Fruit fly (Drosophila melanogaster) whole organism, embryonic: Measurements from ENCODE around the gene CG42554.

Source experiments
- Atf-2 ChIP-seq: fragments of 200-800 bp; sonication (Bioruptor generic); optimal IDR thresholded peaks from 2 replicates; lab custom pipeline; 2016; ENCODE audit warnings: missing biosample characterization, missing genetic modification characterization
- Bteb2 ChIP-seq: fragments of 200-800 bp; sonication (Bioruptor generic); optimal IDR thresholded peaks from 2 replicates; lab custom pipeline; 2016; ENCODE audit warnings: missing biosample characterization, missing genetic modification characterization
- CG11247 ChIP-seq: fragments of 200-800 bp; sonication (Bioruptor generic); IDR thresholded peaks from 2 replicates; pipeline ENCODE4 v1.3.6; 2022; ENCODE audit warnings: missing biosample characterization, missing genetic modification characterization
- CG12942 ChIP-seq: fragments of 200-800 bp; sonication (Bioruptor generic); optimal IDR thresholded peaks from 3 replicates; lab custom pipeline; 2016; ENCODE audit warnings: missing biosample characterization, missing genetic modification characterization
- CG13775 ChIP-seq: fragments of 200-800 bp; sonication (Bioruptor generic); optimal IDR thresholded peaks from 3 replicates; lab custom pipeline; 2017; ENCODE audit warnings: missing biosample characterization, mild to moderate bottlenecking, missing genetic modification characterization
- CG14441 ChIP-seq: fragments of 200-800 bp; sonication (Bioruptor generic); IDR thresholded peaks from 2 replicates; pipeline ENCODE4 v1.3.6; 2022; ENCODE audit warnings: missing biosample characterization, missing genetic modification characterization
- CG14710 ChIP-seq: fragments of 200-800 bp; sonication (Bioruptor generic); optimal IDR thresholded peaks from 3 replicates; lab custom pipeline; 2019; ENCODE audit warnings: missing biosample characterization, mild to moderate bottlenecking, missing genetic modification characterization, moderate library complexity
- CG1603 ChIP-seq: fragments of 200-800 bp; sonication (Bioruptor generic); optimal IDR thresholded peaks from 2 replicates; lab custom pipeline; 2019; ENCODE audit warnings: missing biosample characterization, mild to moderate bottlenecking, missing genetic modification characterization, moderate library complexity
- CG17186 ChIP-seq: fragments of 200-800 bp; sonication (Bioruptor generic); optimal IDR thresholded peaks from 3 replicates; lab custom pipeline; 2017; ENCODE audit warnings: missing biosample characterization, missing genetic modification reagents, missing genetic modification characterization
- CG18262 ChIP-seq: fragments of 200-800 bp; optimal IDR thresholded peaks from 3 replicates; lab custom pipeline; 2019; ENCODE audit warnings: missing biosample characterization, mild to moderate bottlenecking, missing genetic modification characterization, moderate library complexity
- CG1832 ChIP-seq: fragments of 200-800 bp; sonication (Bioruptor generic); optimal IDR thresholded peaks from 2 replicates; lab custom pipeline; 2017; ENCODE audit warnings: missing biosample characterization, mild to moderate bottlenecking, missing genetic modification characterization, inconsistent platforms
- CG18476 ChIP-seq: fragments of 200-800 bp; sonication (Bioruptor generic); optimal IDR thresholded peaks from 2 replicates; lab custom pipeline; 2016; ENCODE audit warnings: missing biosample characterization, mild to moderate bottlenecking, missing genetic modification characterization
- CG18599 ChIP-seq: fragments of 200-800 bp; sonication (Bioruptor generic); optimal IDR thresholded peaks from 3 replicates; lab custom pipeline; 2017; ENCODE audit warnings: missing biosample characterization, missing genetic modification characterization, mild to moderate bottlenecking, moderate library complexity, missing genetic modification reagents
- CG2199 ChIP-seq: fragments of 200-800 bp; sonication (Bioruptor generic); IDR thresholded peaks from 3 replicates; pipeline ENCODE4 v1.3.6; 2022; ENCODE audit warnings: missing biosample characterization, missing genetic modification characterization
- CG30431 ChIP-seq: fragments of 200-800 bp; sonication (Bioruptor generic); optimal IDR thresholded peaks from 2 replicates; lab custom pipeline; 2017; ENCODE audit warnings: missing biosample characterization, missing genetic modification characterization
- CG31441 ChIP-seq: fragments of 200-800 bp; sonication (Bioruptor generic); IDR thresholded peaks from 2 replicates; pipeline ENCODE4 v1.3.6; 2022; ENCODE audit warnings: missing biosample characterization, missing genetic modification characterization
- CG4404 ChIP-seq: fragments of 200-800 bp; sonication (Bioruptor generic); IDR thresholded peaks from 2 replicates; pipeline ENCODE4 v1.3.6; 2022; ENCODE audit warnings: missing biosample characterization, missing genetic modification characterization
- CG5953 ChIP-seq: fragments of 200-800 bp; sonication (Bioruptor generic); IDR thresholded peaks from 2 replicates; pipeline ENCODE4 v1.3.6; 2022; ENCODE audit warnings: missing biosample characterization, missing genetic modification characterization
- CG6175 ChIP-seq: fragments of 200-800 bp; sonication (Bioruptor generic); IDR thresholded peaks from 3 replicates; pipeline ENCODE4 v1.3.6; 2022; ENCODE audit warnings: missing biosample characterization, missing genetic modification characterization
- CG7786 ChIP-seq: fragments of 200-800 bp; sonication (Bioruptor generic); optimal IDR thresholded peaks from 2 replicates; lab custom pipeline; 2016; ENCODE audit warnings: missing biosample characterization, missing genetic modification characterization
- CG9876 ChIP-seq: fragments of 200-800 bp; sonication (Bioruptor generic); optimal IDR thresholded peaks from 2 replicates; lab custom pipeline; 2016; ENCODE audit warnings: missing biosample characterization, missing genetic modification characterization
- CTCF ChIP-seq: fragments of 200-800 bp; sonication (Bioruptor generic); optimal IDR thresholded peaks from 2 replicates; lab custom pipeline; 2017; ENCODE audit warnings: missing biosample characterization, mild to moderate bottlenecking, missing genetic modification characterization, moderate library complexity
- CoRest ChIP-seq: fragments of 200-800 bp; sonication (Bioruptor generic); optimal IDR thresholded peaks from 3 replicates; lab custom pipeline; 2018; ENCODE audit warnings: missing biosample characterization, mild to moderate bottlenecking, missing genetic modification characterization, moderate library complexity
- Dad ChIP-seq: fragments of 200-800 bp; sonication (Bioruptor generic); optimal IDR thresholded peaks from 3 replicates; lab custom pipeline; 2016; ENCODE audit warnings: missing biosample characterization, missing genetic modification characterization
- Dll ChIP-seq: fragments of 200-800 bp; sonication (Bioruptor generic); IDR thresholded peaks from 4 replicates; pipeline ENCODE4 v1.3.6; 2022; ENCODE audit warnings: missing biosample characterization, missing genetic modification characterization; ENCODE audit not compliant: partially characterized antibody
- Elba2 ChIP-seq: fragments of 200-800 bp; sonication (Bioruptor generic); optimal IDR thresholded peaks from 3 replicates; lab custom pipeline; 2016; ENCODE audit warnings: missing biosample characterization, missing genetic modification characterization
- HLH4C ChIP-seq: fragments of 200-800 bp; sonication (Bioruptor generic); IDR thresholded peaks from 3 replicates; pipeline ENCODE4 v1.3.6; 2022; ENCODE audit warnings: missing biosample characterization, missing genetic modification characterization; ENCODE audit not compliant: partially characterized antibody
- HLH54F ChIP-seq: fragments of 200-800 bp; sonication (Bioruptor generic); optimal IDR thresholded peaks from 3 replicates; lab custom pipeline; 2016; ENCODE audit warnings: missing biosample characterization, missing genetic modification characterization
- Hey ChIP-seq: fragments of 200-800 bp; sonication (Bioruptor generic); optimal IDR thresholded peaks from 3 replicates; lab custom pipeline; 2018; ENCODE audit warnings: missing biosample characterization, mild to moderate bottlenecking, missing genetic modification characterization
- HmgD ChIP-seq: fragments of 200-800 bp; sonication (Bioruptor generic); optimal IDR thresholded peaks from 3 replicates; lab custom pipeline; 2016; ENCODE audit warnings: missing biosample characterization, missing genetic modification characterization
- MBD-R2 ChIP-seq: fragments of 200-800 bp; sonication (Bioruptor generic); IDR thresholded peaks from 2 replicates; pipeline ENCODE4 v1.3.6; 2022; ENCODE audit warnings: missing biosample characterization, missing genetic modification characterization
- Max ChIP-seq: fragments of 200-800 bp; sonication (Bioruptor generic); optimal IDR thresholded peaks from 2 replicates; lab custom pipeline; 2016; ENCODE audit warnings: missing biosample characterization, mild to moderate bottlenecking, missing genetic modification characterization
- Nf-YB ChIP-seq: fragments of 200-800 bp; sonication (Bioruptor generic); optimal IDR thresholded peaks from 3 replicates; lab custom pipeline; 2019; ENCODE audit warnings: missing biosample characterization, mild to moderate bottlenecking, missing genetic modification characterization, moderate library complexity
- Oaz ChIP-seq: fragments of 200-800 bp; sonication (Bioruptor generic); IDR thresholded peaks from 2 replicates; pipeline ENCODE4 v1.3.6; 2022; ENCODE audit warnings: missing biosample characterization, missing genetic modification characterization
- Poxn ChIP-seq: fragments of 200-800 bp; sonication (Bioruptor generic); IDR thresholded peaks from 2 replicates; pipeline ENCODE4 v1.3.6; 2022; ENCODE audit warnings: missing biosample characterization, missing genetic modification characterization
- ab ChIP-seq: fragments of 200-800 bp; sonication (Bioruptor generic); optimal IDR thresholded peaks from 2 replicates; lab custom pipeline; 2016; ENCODE audit warnings: missing biosample characterization, missing genetic modification characterization
- cato ChIP-seq: fragments of 200-800 bp; sonication (Bioruptor generic); optimal IDR thresholded peaks from 2 replicates; lab custom pipeline; 2016; ENCODE audit warnings: missing biosample characterization, missing genetic modification characterization, borderline replicate concordance
- dysf ChIP-seq: fragments of 200-800 bp; sonication (Bioruptor generic); IDR thresholded peaks from 3 replicates; pipeline ENCODE4 v1.3.6; 2022; ENCODE audit warnings: missing biosample characterization, missing genetic modification characterization
- ewg ChIP-seq: fragments of 200-800 bp; sonication (Bioruptor generic); optimal IDR thresholded peaks from 3 replicates; lab custom pipeline; 2017; ENCODE audit warnings: mild to moderate bottlenecking, missing biosample characterization, missing genetic modification reagents, missing genetic modification characterization
- exex ChIP-seq: fragments of 200-800 bp; sonication (Bioruptor generic); optimal IDR thresholded peaks from 4 replicates; lab custom pipeline; 2018; ENCODE audit warnings: missing biosample characterization, mild to moderate bottlenecking, missing genetic modification characterization, moderate library complexity
- gcm2 ChIP-seq: fragments of 200-800 bp; sonication (Bioruptor generic); optimal IDR thresholded peaks from 2 replicates; lab custom pipeline; 2016; ENCODE audit warnings: missing biosample characterization, missing genetic modification characterization
- hbn ChIP-seq: fragments of 200-800 bp; sonication (Bioruptor generic); IDR thresholded peaks from 2 replicates; pipeline ENCODE4 v1.3.6; 2022; ENCODE audit warnings: missing biosample characterization, missing genetic modification characterization; ENCODE audit not compliant: partially characterized antibody
- ind ChIP-seq: fragments of 200-800 bp; sonication (Bioruptor generic); optimal IDR thresholded peaks from 3 replicates; lab custom pipeline; 2016; ENCODE audit warnings: missing biosample characterization, missing genetic modification characterization
- onecut ChIP-seq: fragments of 200-800 bp; sonication (Bioruptor generic); IDR thresholded peaks from 2 replicates; pipeline ENCODE4 v1.3.6; 2022; ENCODE audit warnings: missing biosample characterization, missing genetic modification characterization
- ro ChIP-seq: fragments of 200-800 bp; sonication (Bioruptor generic); IDR thresholded peaks from 2 replicates; pipeline ENCODE4 v1.3.6; 2022; ENCODE audit warnings: missing biosample characterization, missing genetic modification characterization
- sc ChIP-seq, 3 experiments: fragments of >200 bp in 2 of 3; fragments of 200-800 bp in 1 of 3; sonication (Bioruptor generic) in 1 of 3; optimal IDR thresholded peaks; 2 replicates in 2 of 3; 3 replicates in 1 of 3; lab custom pipeline; 2017; ENCODE audit warnings: mild to moderate bottlenecking in 1 of 3, missing biosample characterization in 1 of 3, missing genetic modification characterization in 1 of 3, missing genetic modification reagents in 1 of 3
- sd ChIP-seq: fragments of 200-800 bp; sonication (Bioruptor generic); optimal IDR thresholded peaks from 3 replicates; lab custom pipeline; 2018; ENCODE audit warnings: missing biosample characterization, mild to moderate bottlenecking, missing genetic modification characterization, moderate library complexity
- sna ChIP-seq: fragments of 200-800 bp; sonication (Bioruptor generic); IDR thresholded peaks from 2 replicates; pipeline ENCODE4 v1.3.6; 2022; ENCODE audit warnings: missing biosample characterization, missing genetic modification characterization; ENCODE audit not compliant: partially characterized antibody
- tup ChIP-seq: fragments of 200-800 bp; sonication (Bioruptor generic); optimal IDR thresholded peaks from 2 replicates; lab custom pipeline; 2016; ENCODE audit warnings: missing biosample characterization, mild to moderate bottlenecking, missing genetic modification characterization, moderate library complexity
- yki ChIP-seq: fragments of >200 bp; optimal IDR thresholded peaks from 3 replicates; lab custom pipeline; 2018

CG42554 gene

DNA sequence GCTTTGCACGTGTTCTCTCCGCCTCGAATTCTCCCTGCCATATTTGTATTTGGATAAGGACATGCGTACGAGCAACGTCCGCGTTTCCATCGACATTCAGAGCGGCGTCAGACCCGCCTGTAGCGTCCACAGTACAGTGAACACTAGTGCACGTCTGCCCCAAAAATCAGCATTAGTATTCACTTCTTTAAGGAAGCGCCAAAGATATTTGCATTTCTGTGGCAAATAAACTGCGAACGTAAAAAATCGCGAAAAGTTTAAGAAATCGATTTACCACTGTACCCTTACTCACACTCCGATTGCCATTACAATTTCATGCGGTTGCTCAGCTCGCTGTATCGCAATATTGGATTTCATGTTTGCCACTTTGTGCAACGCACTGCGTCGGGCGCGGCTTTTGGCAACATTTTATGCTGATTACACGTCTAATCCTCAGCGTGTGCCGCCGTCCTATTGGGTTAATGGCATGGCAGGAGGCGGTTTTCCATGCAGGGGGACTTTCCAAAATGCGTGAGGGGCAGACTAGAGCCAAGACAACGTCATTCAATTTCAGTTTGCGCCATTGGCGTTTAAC, 32.7 kb upstream of the CG42554 start (continued):
- TF ChIP-seq exex (tag; lab: Kevin White, UChicago) (peak; percentile 25), Hey (peak; percentile 98), sd (tag; lab: Kevin White, UChicago) (peak; percentile 64), CG18262 (tag; lab: Kevin White, UChicago) (peak; percentile 80), HmgD (peak; percentile 84), ind (GFP tag; lab: Kevin White, UChicago) (peak; percentile 90), CG5953 (GFP tag; lab: Robert Waterston, UW) (peak; percentile 84), MBD-R2 (peak; percentile 75), Poxn (GFP tag; lab: Robert Waterston, UW) (peak; percentile 64; the same call in 1 of the 2 replicates), CG17186 (GFP tag; lab: Kevin White, UChicago) (peak; percentile 59), ro (GFP tag; lab: Robert Waterston, UW) (peak; percentile 69), CG11247 (GFP tag; lab: Robert Waterston, UW) (peak; percentile 91), CG6175 (GFP tag; lab: Robert Waterston, UW) (peak; percentile 82), CG18476 (peak; percentile 63), CG31441 (GFP tag; lab: Robert Waterston, UW) (peak; percentile 77), CG30431 (GFP tag; lab: Kevin White, UChicago) (peak; percentile 88), Elba2 (no peak), tup (GFP tag; lab: Kevin White, UChicago) (peak; percentile 91), Dll (no peak), Bteb2 (GFP tag; lab: Kevin White, UChicago) (peak; percentile 67), CG12942 (GFP tag; lab: Kevin White, UChicago) (peak; percentile 87), CG14710 (tag; lab: Kevin White, UChicago) (peak; percentile 55), ab (GFP tag; lab: Kevin White, UChicago) (peak; percentile 68), CoRest (peak; percentile 86), Oaz (GFP tag; lab: Robert Waterston, UW) (peak; percentile 80), CG4404 (GFP tag; lab: Robert Waterston, UW) (peak; percentile 83), CG1603 (tag; lab: Kevin White, UChicago) (peak; percentile 96), hbn (no peak), ewg (GFP tag; lab: Kevin White, UChicago) (peak; percentile 93), Dad (GFP tag; lab: Kevin White, UChicago) (peak; percentile 90), CG14441 (GFP tag; lab: Robert Waterston, UW) (peak; percentile 90), CG7786 (GFP tag; lab: Kevin White, UChicago) (peak; percentile 81), Nf-YB (GFP tag; lab: Kevin White, UChicago) (peak; percentile 55), sna (GFP tag; lab: Robert Waterston, UW) (no peak), dysf (GFP tag; lab: Robert Waterston, UW) (peak; percentile 94), CG1832 (GFP tag; lab: Kevin White, UChicago) (no peak), onecut (GFP tag; lab: Robert Waterston, UW) (peak; percentile 90), CG2199 (GFP tag; lab: Robert Waterston, UW) (peak; percentile 94), CG9876 (GFP tag; lab: Kevin White, UChicago) (peak; percentile 77), CG18599 (GFP tag; lab: Kevin White, UChicago) (peak; percentile 95), CTCF (GFP tag; lab: Kevin White, UChicago) (peak; percentile 3), yki (lab: Kevin White, UChicago) (no peak), sc (optimal IDR thresholded peaks at IDR 0.05; lab: Kevin White, UChicago) (no peak), sc (GFP tag; optimal IDR thresholded peaks at IDR 0.05; lab: Kevin White, UChicago) (peak; percentile 67), cato (GFP tag; lab: Kevin White, UChicago) (peak; percentile 70), HLH4C (GFP tag; lab: Robert Waterston, UW) (no peak), HLH54F (GFP tag; lab: Kevin White, UChicago) (peak; percentile 84), CG13775 (GFP tag; lab: Kevin White, UChicago) (peak; percentile 77), Atf-2 (peak; percentile 88), gcm2 (GFP tag; lab: Kevin White, UChicago) (peak; percentile 78), Max (GFP tag; lab: Kevin White, UChicago) (peak; percentile 77)
